In the genomic region with DNA sequence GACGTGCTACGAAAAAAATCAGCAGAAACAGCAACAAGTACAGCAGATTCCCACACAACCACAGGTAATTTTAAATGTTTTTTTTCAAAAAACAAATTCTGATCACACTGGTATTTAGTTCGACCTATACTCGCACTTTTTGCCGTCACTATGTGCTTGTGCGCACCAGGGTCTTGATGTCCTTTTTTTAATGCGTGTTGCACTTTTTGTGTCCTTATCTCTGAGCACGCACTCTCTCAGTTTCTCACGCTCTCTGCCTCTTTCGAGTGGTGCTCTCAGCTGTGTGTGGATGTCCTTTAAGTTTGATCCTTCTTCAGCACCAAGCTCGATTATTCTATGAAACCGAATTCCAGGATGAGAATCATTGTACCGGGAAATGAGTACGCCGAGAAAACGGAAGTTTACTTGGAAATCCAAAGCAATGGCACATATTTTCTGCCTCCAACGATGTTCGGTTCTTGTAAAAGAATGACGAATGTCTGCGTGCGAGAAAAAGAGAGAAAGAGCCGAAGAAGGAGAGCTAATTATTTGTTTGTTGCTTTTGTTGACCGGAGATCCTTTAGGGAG, we compare ENCODE assay signal across 1 worm cellular context.
TF ChIP-seq lines count a peak whose summit lies in the region.

No protein-coding gene starts in this region.

TF ChIP-seq in whole organism, L1 larva, 84 proteins besides CTCF, POLR2A, EP300 and RAD21 (continued from another document):
- no peak for TF ChIP-seq elt-2 (tag; optimal IDR thresholded peaks at IDR 0.05; lab: Kevin White, UChicago)
- TF ChIP-seq rnt-1 (tag; optimal IDR thresholded peaks at IDR 0.05; lab: Kevin White, UChicago) = peak; percentile 8
- TF ChIP-seq aha-1 (tag; optimal IDR thresholded peaks at IDR 0.05; lab: Kevin White, UChicago) = no peak
- TF ChIP-seq ceh-63 (GFP tag; optimal IDR thresholded peaks at IDR 0.05; lab: Kevin White, UChicago) = no peak
- peak; percentile 1 for TF ChIP-seq nhr-85 (tag; lab: Kevin White, UChicago)
- no peak for TF ChIP-seq ztf-4 (tag; optimal IDR thresholded peaks at IDR 0.05; lab: Kevin White, UChicago)
- no peak for TF ChIP-seq fos-1 (tag; optimal IDR thresholded peaks at IDR 0.05; lab: Kevin White, UChicago)
- TF ChIP-seq lin-13 (GFP tag; optimal IDR thresholded peaks at IDR 0.05; lab: Kevin White, UChicago) = no peak
- no peak for TF ChIP-seq unc-62 (GFP tag; optimal IDR thresholded peaks at IDR 0.05; lab: Kevin White, UChicago)
- TF ChIP-seq unc-30 (tag; optimal IDR thresholded peaks at IDR 0.05; lab: Kevin White, UChicago) = no peak
- TF ChIP-seq lin-15B (tag; optimal IDR thresholded peaks at IDR 0.05; lab: Kevin White, UChicago) = no peak
- TF ChIP-seq ceh-90 (tag; optimal IDR thresholded peaks at IDR 0.05; lab: Kevin White, UChicago) = no peak
- TF ChIP-seq nhr-47 (tag; optimal IDR thresholded peaks at IDR 0.05; lab: Kevin White, UChicago) = peak; percentile 66
